Fruit fly (Drosophila melanogaster): Measurements from ENCODE around the gene CG15747.
A peak's percentile ranks its signal among the peaks of the same experiment; 100 is the strongest.

The CG15747 gene

DNA sequence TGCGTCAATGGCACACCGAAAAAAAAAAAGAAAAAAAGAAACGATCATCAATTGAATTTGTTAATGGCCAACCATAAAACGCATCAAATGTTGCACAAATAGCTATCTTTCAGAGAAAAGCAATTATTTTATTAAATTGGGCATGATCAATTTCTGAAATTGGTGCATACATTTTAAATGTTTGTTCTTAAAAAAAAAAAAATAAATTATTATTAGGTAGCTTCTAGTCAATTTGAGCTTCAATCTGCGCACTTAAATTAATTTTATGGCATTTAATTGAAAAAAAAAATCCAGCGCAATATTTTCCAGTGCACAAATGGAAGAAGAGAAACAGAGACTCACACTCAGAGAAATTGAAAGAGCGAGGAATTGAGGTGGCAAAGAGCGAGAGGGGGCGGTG lies 15.0 kb upstream of the CG15747 start (continued):
- no peak for TF ChIP-seq abd-A (tag; optimal IDR thresholded peaks at IDR 0.05)
- TF ChIP-seq CG15011 (GFP tag; optimal IDR thresholded peaks at IDR 0.05): no peak

DNA sequence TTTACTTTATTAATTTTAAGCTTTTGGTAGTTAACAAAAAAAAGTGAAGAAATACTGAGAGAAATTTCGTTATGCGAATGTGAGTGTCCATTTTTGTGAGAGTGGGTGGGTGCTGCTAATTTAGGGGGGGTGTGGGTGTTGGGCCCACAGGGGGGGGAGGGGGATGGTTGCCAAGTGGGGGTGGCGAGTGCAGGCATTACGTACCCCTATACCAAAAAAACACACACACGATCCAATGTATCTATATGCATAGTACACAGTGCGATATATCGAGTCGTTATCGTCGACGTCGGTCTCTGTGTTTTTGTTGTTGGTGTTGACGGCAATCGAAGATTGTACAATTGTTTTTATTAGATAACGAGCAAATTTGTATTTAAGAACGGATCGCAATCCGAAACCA lies 14.6 kb upstream of the CG15747 start:
- TF ChIP-seq Aef1 (GFP tag; IDR thresholded peaks at IDR 0.05) (0 out of 3 replicates have a peak, but pooled peaks have one; percentile 3), toy (GFP tag; IDR thresholded peaks at IDR 0.05) (no peak), wor (GFP tag; IDR thresholded peaks at IDR 0.05) (0 out of 2 replicates have a peak, but pooled peaks have one; percentile 1), kni (GFP tag; optimal IDR thresholded peaks at IDR 0.05) (no peak), gro (GFP tag; optimal IDR thresholded peaks at IDR 0.05) (no peak), az2 (GFP tag; optimal IDR thresholded peaks at IDR 0.05) (no peak), CG7786 (GFP tag; optimal IDR thresholded peaks at IDR 0.05) (no peak), Fer3 (tag; optimal IDR thresholded peaks at IDR 0.05) (no peak), ATbp (GFP tag; optimal IDR thresholded peaks at IDR 0.05) (no peak), CG10366 (GFP tag; IDR thresholded peaks at IDR 0.05) (peak; percentile 4; the same call in 1 of the 2 replicates), CG9817 (tag; optimal IDR thresholded peaks at IDR 0.05) (no peak), Mad (GFP tag; optimal IDR thresholded peaks at IDR 0.05) (no peak), en (GFP tag; optimal IDR thresholded peaks at IDR 0.05) (no peak), Side (GFP tag; optimal IDR thresholded peaks at IDR 0.05) (no peak), Usf (GFP tag; optimal IDR thresholded peaks at IDR 0.05) (no peak), chinmo (GFP tag; IDR thresholded peaks at IDR 0.05; ENCODE audit: partially characterized antibody) (0 out of 4 replicates have a peak, but pooled peaks have one; percentile 55), ind (GFP tag; optimal IDR thresholded peaks at IDR 0.05) (no peak), CG9932 (GFP tag; IDR thresholded peaks at IDR 0.05) (0 out of 2 replicates have a peak, but pooled peaks have one; percentile 2), cad (GFP tag; optimal IDR thresholded peaks at IDR 0.05) (no peak), bbx (GFP tag; IDR thresholded peaks at IDR 0.05; ENCODE audit: partially characterized antibody) (no peak), CG2199 (GFP tag; IDR thresholded peaks at IDR 0.05) (0 out of 3 replicates have a peak, but pooled peaks have one; percentile 12), crol (GFP tag; IDR thresholded peaks at IDR 0.05) (peak; percentile 83), CG18619 (GFP tag; optimal IDR thresholded peaks at IDR 0.05) (no peak), Tbp (GFP tag; optimal IDR thresholded peaks at IDR 0.05) (no peak), Nf-YB (GFP tag; optimal IDR thresholded peaks at IDR 0.05) (no peak), CG33557 (GFP tag; optimal IDR thresholded peaks at IDR 0.05) (no peak), Chrac-16 (GFP tag; optimal IDR thresholded peaks at IDR 0.05) (no peak), Nf-YC (tag; optimal IDR thresholded peaks at IDR 0.05) (no peak), exex (tag; optimal IDR thresholded peaks at IDR 0.05) (peak; percentile 29), CG2712 (tag; optimal IDR thresholded peaks at IDR 0.05) (no peak), amos (GFP tag; IDR thresholded peaks at IDR 0.05; ENCODE audit: partially characterized antibody) (no peak), CG32767 (GFP tag; IDR thresholded peaks at IDR 0.05) (no peak), sisA (GFP tag; IDR thresholded peaks at IDR 0.05) (no peak)

DNA sequence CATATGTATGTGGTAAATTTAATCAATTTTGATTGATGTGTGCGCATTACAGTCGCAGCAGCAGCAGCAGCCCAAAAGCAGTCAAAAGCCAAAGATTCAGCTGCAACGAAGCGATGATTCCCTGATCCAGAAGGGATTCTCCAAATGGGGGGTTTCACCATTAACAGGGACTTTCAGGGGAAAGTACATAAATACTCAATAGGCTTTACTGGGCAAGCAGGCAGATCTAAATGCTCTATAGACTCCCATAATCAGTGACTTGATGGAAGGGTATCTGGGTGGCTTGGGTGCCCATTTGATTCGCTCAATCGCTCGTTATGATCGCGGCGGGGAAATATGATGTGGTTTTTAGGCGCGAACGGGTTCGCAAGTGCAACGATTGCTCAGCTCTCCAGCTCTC lies 12.8 kb upstream of the CG15747 start:
- TF ChIP-seq Dad (GFP tag; optimal IDR thresholded peaks at IDR 0.05) (no peak), Hr51 (GFP tag; optimal IDR thresholded peaks at IDR 0.05) (peak in 1 of 2 experiments; percentile 2), dysf (GFP tag; IDR thresholded peaks at IDR 0.05) (0 out of 3 replicates have a peak, but pooled peaks have one; percentile 47), CG10274 (GFP tag; optimal IDR thresholded peaks at IDR 0.05) (peak; percentile 48), Drgx (GFP tag; IDR thresholded peaks at IDR 0.05) (peak; percentile 30; the same call in 1 of the 2 replicates)
